Fruit fly (Drosophila melanogaster) S2 (cell line): ENCODE results near the gene CG33543.

ENCODE experiments used
- CG8478 ChIP-seq: fragments of >200 bp; optimal IDR thresholded peaks from 2 replicates; lab custom pipeline; 2018
- CTCF ChIP-seq, 2 experiments: fragments of >200 bp; optimal IDR thresholded peaks; 2 replicates each; lab custom pipeline; 2018

dm6 chr2L:1961932-1962496 is 44.1 kb downstream of the CG33543 start:
- no peak for TF ChIP-seq CTCF (optimal IDR thresholded peaks at IDR 0.05; lab: Kevin White, UChicago)
- no peak for TF ChIP-seq CG8478 (lab: Kevin White, UChicago)
